Fruit fly (Drosophila melanogaster) whole organism, embryonic: ENCODE results near the gene rho-4.
A peak's percentile ranks its signal among the peaks of the same experiment; 100 is the strongest.

ENCODE experiments used
- ATbp ChIP-seq: fragments of 200-800 bp; sonication (Bioruptor generic); optimal IDR thresholded peaks from 2 replicates; lab custom pipeline; 2017; ENCODE audit warnings: missing biosample characterization, mild to moderate bottlenecking, missing genetic modification characterization, missing genetic modification reagents
- Asciz ChIP-seq: fragments of 200-800 bp; sonication (Bioruptor generic); optimal IDR thresholded peaks from 2 replicates; lab custom pipeline; 2017; ENCODE audit warnings: missing biosample characterization, mild to moderate bottlenecking, missing genetic modification characterization, missing genetic modification reagents
- CG10366 ChIP-seq: fragments of 200-800 bp; sonication (Bioruptor generic); IDR thresholded peaks from 2 replicates; pipeline ENCODE4 v1.3.6; 2022; ENCODE audit warnings: missing biosample characterization, missing genetic modification characterization
- CG11695 ChIP-seq: fragments of 200-800 bp; sonication (Bioruptor generic); IDR thresholded peaks from 3 replicates; pipeline ENCODE4 v1.3.6; 2022; ENCODE audit warnings: missing biosample characterization, missing genetic modification characterization
- CG12155 ChIP-seq: fragments of 200-800 bp; sonication (Bioruptor generic); optimal IDR thresholded peaks from 3 replicates; lab custom pipeline; 2016; ENCODE audit warnings: missing biosample characterization, missing genetic modification characterization
- CG12659 ChIP-seq: fragments of 200-800 bp; sonication (Bioruptor generic); optimal IDR thresholded peaks from 3 replicates; lab custom pipeline; 2017; ENCODE audit warnings: mild to moderate bottlenecking, missing biosample characterization, missing genetic modification reagents, missing genetic modification characterization
- CG14710 ChIP-seq: fragments of 200-800 bp; sonication (Bioruptor generic); optimal IDR thresholded peaks from 3 replicates; lab custom pipeline; 2019; ENCODE audit warnings: missing biosample characterization, mild to moderate bottlenecking, missing genetic modification characterization, moderate library complexity
- CG14860 ChIP-seq: fragments of 200-800 bp; sonication (Bioruptor generic); IDR thresholded peaks from 3 replicates; pipeline ENCODE4 v1.3.6; 2022; ENCODE audit warnings: missing biosample characterization, missing genetic modification characterization; ENCODE audit not compliant: partially characterized antibody
- CG15514 ChIP-seq: fragments of 200-800 bp; sonication (Bioruptor generic); optimal IDR thresholded peaks from 3 replicates; lab custom pipeline; 2017; ENCODE audit warnings: missing biosample characterization, missing genetic modification characterization, mild to moderate bottlenecking, moderate library complexity, missing genetic modification reagents
- CG17802 ChIP-seq: fragments of 200-800 bp; sonication (Bioruptor generic); optimal IDR thresholded peaks from 2 replicates; lab custom pipeline; 2018; ENCODE audit warnings: missing biosample characterization, mild to moderate bottlenecking, missing genetic modification characterization, moderate library complexity
- CG2199 ChIP-seq: fragments of 200-800 bp; sonication (Bioruptor generic); IDR thresholded peaks from 3 replicates; pipeline ENCODE4 v1.3.6; 2022; ENCODE audit warnings: missing biosample characterization, missing genetic modification characterization
- CG2889 ChIP-seq: fragments of 200-800 bp; sonication (Bioruptor generic); IDR thresholded peaks from 3 replicates; pipeline ENCODE4 v1.3.6; 2022; ENCODE audit warnings: missing biosample characterization, missing genetic modification characterization
- CG3065 ChIP-seq: fragments of 200-800 bp; sonication (Bioruptor generic); optimal IDR thresholded peaks from 2 replicates; lab custom pipeline; 2016; ENCODE audit warnings: missing biosample characterization, missing genetic modification characterization
- CG3163 ChIP-seq: fragments of 200-800 bp; sonication (Bioruptor generic); optimal IDR thresholded peaks from 3 replicates; lab custom pipeline; 2016; ENCODE audit warnings: missing biosample characterization, missing genetic modification characterization
- CG34376 ChIP-seq: fragments of 200-800 bp; sonication (Bioruptor generic); optimal IDR thresholded peaks from 2 replicates; lab custom pipeline; 2018; ENCODE audit warnings: missing biosample characterization, mild to moderate bottlenecking, missing genetic modification characterization
- CG34422 ChIP-seq: fragments of 200-800 bp; sonication (Bioruptor generic); IDR thresholded peaks from 3 replicates; pipeline ENCODE4 v1.3.6; 2022; ENCODE audit warnings: missing biosample characterization, missing genetic modification characterization
- CG6175 ChIP-seq: fragments of 200-800 bp; sonication (Bioruptor generic); IDR thresholded peaks from 3 replicates; pipeline ENCODE4 v1.3.6; 2022; ENCODE audit warnings: missing biosample characterization, missing genetic modification characterization
- CG6791 ChIP-seq: fragments of 200-800 bp; sonication (Bioruptor generic); IDR thresholded peaks from 3 replicates; pipeline ENCODE4 v1.3.6; 2022; ENCODE audit warnings: missing biosample characterization, missing genetic modification characterization; ENCODE audit not compliant: partially characterized antibody
- CG7963 ChIP-seq: fragments of 200-800 bp; sonication (Bioruptor generic); IDR thresholded peaks from 3 replicates; pipeline ENCODE4 v1.3.6; 2022; ENCODE audit warnings: missing biosample characterization, missing genetic modification characterization; ENCODE audit not compliant: partially characterized antibody
- CG7987 ChIP-seq: fragments of 200-800 bp; sonication (Bioruptor generic); optimal IDR thresholded peaks from 2 replicates; lab custom pipeline; 2018; ENCODE audit warnings: missing biosample characterization, mild to moderate bottlenecking, missing genetic modification characterization, moderate library complexity
- Dek ChIP-seq: fragments of 200-800 bp; sonication (Bioruptor generic); optimal IDR thresholded peaks from 3 replicates; lab custom pipeline; 2019; ENCODE audit warnings: missing biosample characterization, mild to moderate bottlenecking, missing genetic modification characterization, moderate library complexity
- Gug ChIP-seq: fragments of 200-800 bp; sonication (Bioruptor generic); IDR thresholded peaks from 4 replicates; pipeline ENCODE4 v1.3.6; 2022; ENCODE audit warnings: missing biosample characterization, missing genetic modification characterization
- Hsf ChIP-seq: fragments of 200-800 bp; sonication (Bioruptor generic); optimal IDR thresholded peaks from 3 replicates; lab custom pipeline; 2016; ENCODE audit warnings: missing biosample characterization, missing genetic modification characterization
- MESR4 ChIP-seq: fragments of 200-800 bp; sonication (Bioruptor generic); optimal IDR thresholded peaks from 2 replicates; lab custom pipeline; 2018; ENCODE audit warnings: missing biosample characterization, mild to moderate bottlenecking, missing genetic modification characterization, moderate library complexity
- Myb ChIP-seq: fragments of 200-800 bp; sonication (Bioruptor generic); optimal IDR thresholded peaks from 2 replicates; lab custom pipeline; 2016; ENCODE audit warnings: missing biosample characterization, missing genetic modification characterization
- NfI ChIP-seq: fragments of 200-800 bp; sonication (Bioruptor generic); optimal IDR thresholded peaks from 3 replicates; lab custom pipeline; 2018; ENCODE audit warnings: missing biosample characterization, mild to moderate bottlenecking, missing genetic modification characterization, moderate library complexity
- az2 ChIP-seq: fragments of 200-800 bp; sonication (Bioruptor generic); optimal IDR thresholded peaks from 3 replicates; lab custom pipeline; 2016; ENCODE audit warnings: missing biosample characterization, missing genetic modification characterization
- btn ChIP-seq: fragments of 200-800 bp; sonication (Bioruptor generic); optimal IDR thresholded peaks from 2 replicates; lab custom pipeline; 2016; ENCODE audit warnings: missing biosample characterization, missing genetic modification characterization
- caup ChIP-seq: fragments of 200-800 bp; sonication (Bioruptor generic); optimal IDR thresholded peaks from 3 replicates; lab custom pipeline; 2017; ENCODE audit warnings: missing biosample characterization, mild to moderate bottlenecking, missing genetic modification characterization, moderate library complexity; ENCODE audit not compliant: severe bottlenecking
- chinmo ChIP-seq: fragments of 200-800 bp; sonication (Bioruptor generic); IDR thresholded peaks from 4 replicates; pipeline ENCODE4 v1.3.6; 2022; ENCODE audit warnings: missing biosample characterization, missing genetic modification characterization; ENCODE audit not compliant: partially characterized antibody
- ci ChIP-seq: fragments of 200-800 bp; sonication (Bioruptor generic); IDR thresholded peaks from 3 replicates; pipeline ENCODE4 v1.3.6; 2022; ENCODE audit warnings: missing biosample characterization, missing genetic modification characterization
- crol ChIP-seq: fragments of 200-800 bp; sonication (Bioruptor generic); IDR thresholded peaks from 2 replicates; pipeline ENCODE4 v1.3.6; 2022; ENCODE audit warnings: missing biosample characterization, missing genetic modification characterization
- cwo ChIP-seq: fragments of 200-800 bp; sonication (Bioruptor generic); optimal IDR thresholded peaks from 3 replicates; lab custom pipeline; 2017; ENCODE audit warnings: missing biosample characterization, missing genetic modification characterization, mild to moderate bottlenecking, moderate library complexity, missing genetic modification reagents
- en ChIP-seq: fragments of 200-800 bp; sonication (Bioruptor generic); optimal IDR thresholded peaks from 2 replicates; lab custom pipeline; 2016; ENCODE audit warnings: missing biosample characterization, missing genetic modification characterization
- fd64A ChIP-seq: fragments of 200-800 bp; sonication (Bioruptor generic); optimal IDR thresholded peaks from 3 replicates; lab custom pipeline; 2018; ENCODE audit warnings: missing biosample characterization, mild to moderate bottlenecking, missing genetic modification characterization
- inv ChIP-seq: fragments of 200-800 bp; sonication (Bioruptor generic); IDR thresholded peaks from 2 replicates; pipeline ENCODE4 v1.3.6; 2022; ENCODE audit warnings: missing biosample characterization, missing genetic modification characterization; ENCODE audit not compliant: partially characterized antibody
- lab ChIP-seq: fragments of 200-800 bp; sonication (Bioruptor generic); optimal IDR thresholded peaks from 3 replicates; lab custom pipeline; 2017; ENCODE audit warnings: missing biosample characterization, missing genetic modification characterization, mild to moderate bottlenecking, moderate library complexity, missing genetic modification reagents
- lbe ChIP-seq: fragments of 200-800 bp; sonication (Bioruptor generic); optimal IDR thresholded peaks from 2 replicates; lab custom pipeline; 2016; ENCODE audit warnings: missing biosample characterization, mild to moderate bottlenecking, missing genetic modification characterization
- lov ChIP-seq, 2 experiments: fragments of 200-800 bp in 1 of 2; fragments of >200 bp in 1 of 2; sonication (Bioruptor generic) in 1 of 2; IDR thresholded peaks in 1 of 2; optimal IDR thresholded peaks in 1 of 2; 2 replicates in 1 of 2; 3 replicates in 1 of 2; pipeline versions ENCODE4 v1.3.6 to Lab custom; 2017 to 2022; ENCODE audit warnings: missing biosample characterization in 1 of 2, missing genetic modification characterization in 1 of 2
- row ChIP-seq: fragments of 200-800 bp; sonication (Bioruptor generic); IDR thresholded peaks from 3 replicates; pipeline ENCODE4 v1.3.6; 2022; ENCODE audit warnings: missing biosample characterization, missing genetic modification characterization
- slbo ChIP-seq: fragments of 200-800 bp; sonication (Bioruptor generic); IDR thresholded peaks from 2 replicates; pipeline ENCODE4 v1.3.6; 2022; ENCODE audit warnings: missing biosample characterization, missing genetic modification characterization
- so ChIP-seq: fragments of 200-800 bp; sonication (Bioruptor generic); IDR thresholded peaks from 3 replicates; pipeline ENCODE4 v1.3.6; 2022; ENCODE audit warnings: missing biosample characterization, missing genetic modification characterization
- stc ChIP-seq: fragments of 200-800 bp; sonication (Bioruptor generic); IDR thresholded peaks from 2 replicates; pipeline ENCODE4 v1.3.6; 2022; ENCODE audit warnings: missing biosample characterization, missing genetic modification characterization
- stwl ChIP-seq: fragments of 200-800 bp; sonication (Bioruptor generic); optimal IDR thresholded peaks from 3 replicates; lab custom pipeline; 2018; ENCODE audit warnings: missing biosample characterization, mild to moderate bottlenecking, missing genetic modification characterization, moderate library complexity
- wek ChIP-seq: fragments of 200-800 bp; sonication (Bioruptor generic); optimal IDR thresholded peaks from 3 replicates; lab custom pipeline; 2018; ENCODE audit warnings: missing biosample characterization, mild to moderate bottlenecking, missing genetic modification characterization, moderate library complexity
- zen2 ChIP-seq: fragments of 200-800 bp; sonication (Bioruptor generic); IDR thresholded peaks from 3 replicates; pipeline ENCODE4 v1.3.6; 2022; ENCODE audit warnings: missing biosample characterization, missing genetic modification characterization; ENCODE audit not compliant: partially characterized antibody

The rho-4 gene

DNA sequence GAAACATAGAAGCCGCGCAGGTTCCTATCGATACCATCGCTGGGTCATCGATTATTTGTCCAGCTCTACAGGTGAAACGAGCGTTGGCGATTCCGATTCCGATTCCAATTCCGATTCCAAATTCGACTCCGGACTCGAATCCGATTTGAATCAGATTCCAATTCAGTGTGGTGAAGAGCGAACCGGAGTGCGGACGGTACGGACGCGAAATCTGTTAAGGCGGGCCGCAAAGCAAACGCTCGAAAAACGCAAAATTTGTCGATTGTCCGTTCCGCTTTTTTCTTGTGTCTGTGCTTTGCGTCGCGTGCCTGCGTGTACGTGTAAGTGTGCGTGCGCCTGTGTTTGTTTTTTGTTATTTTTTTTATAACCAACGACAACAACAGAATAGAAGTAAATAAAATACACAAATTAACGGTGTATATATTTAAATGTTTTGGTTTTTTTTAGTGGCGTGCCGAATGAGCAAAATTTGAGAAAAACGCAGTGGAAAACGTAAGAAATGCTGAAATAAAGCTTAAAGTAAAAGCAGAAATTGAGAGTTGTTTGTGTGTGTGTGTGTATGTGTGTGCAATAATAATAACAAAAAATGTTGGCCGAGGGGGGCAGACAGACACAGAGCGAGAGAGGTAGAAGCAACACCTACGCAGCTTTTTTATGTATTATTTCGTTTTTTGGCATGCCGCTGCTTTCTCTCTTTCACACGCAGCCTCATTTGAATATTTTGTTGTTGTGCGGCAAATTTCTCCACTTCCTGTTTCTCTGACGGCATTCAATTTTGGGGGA, 22.4 kb downstream of the rho-4 start, which contains the start of gene Ptp10D (continued):
- TF ChIP-seq CG6175: peak; percentile 49; the same call in 2 of the 3 replicates
- TF ChIP-seq CG7963: peak; percentile 88
- TF ChIP-seq Myb (GFP tag; lab: Kevin White, UChicago): peak; percentile 92
- no peak for TF ChIP-seq CG2889 (GFP tag; lab: Robert Waterston, UW)
- peak; percentile 2 for TF ChIP-seq en (GFP tag; lab: Kevin White, UChicago)
- TF ChIP-seq CG12659 (GFP tag; lab: Kevin White, UChicago): peak; percentile 73
- no peak for TF ChIP-seq CG12155
- TF ChIP-seq CG15514 (GFP tag; lab: Kevin White, UChicago): peak; percentile 99
- peak; percentile 91 for TF ChIP-seq CG6791
- TF ChIP-seq lov (optimal IDR thresholded peaks at IDR 0.05; lab: Kevin White, UChicago): no peak
- TF ChIP-seq lov (GFP tag; IDR thresholded peaks at IDR 0.05; lab: Robert Waterston, UW): 0 out of 3 replicates have a peak, but pooled peaks have one; percentile 34
- TF ChIP-seq stwl (tag; lab: Kevin White, UChicago): peak; percentile 49
- peak; percentile 45 for TF ChIP-seq CG34376 (GFP tag; lab: Kevin White, UChicago)
- TF ChIP-seq CG11695 (GFP tag; lab: Robert Waterston, UW): no peak
- TF ChIP-seq caup (GFP tag; lab: Kevin White, UChicago): peak; percentile 54
- peak; percentile 88 for TF ChIP-seq inv
- TF ChIP-seq so: peak; percentile 52; the same call in 1 of the 3 replicates
- peak; percentile 13; the same call in 1 of the 2 replicates for TF ChIP-seq crol (GFP tag; lab: Robert Waterston, UW)
- TF ChIP-seq zen2 (GFP tag; lab: Robert Waterston, UW): peak; percentile 82
- peak; percentile 81 for TF ChIP-seq cwo
- TF ChIP-seq CG14710: no peak
- no peak for TF ChIP-seq btn (GFP tag; lab: Kevin White, UChicago)
- TF ChIP-seq Hsf (GFP tag; lab: Kevin White, UChicago): no peak
- TF ChIP-seq CG2199: peak; percentile 75; the same call in 1 of the 3 replicates
- TF ChIP-seq CG3163 (GFP tag; lab: Kevin White, UChicago): peak; percentile 5
- TF ChIP-seq wek (GFP tag; lab: Kevin White, UChicago): no peak
- no peak for TF ChIP-seq CG17802 (tag; lab: Kevin White, UChicago)
- TF ChIP-seq lab (GFP tag; lab: Kevin White, UChicago): peak; percentile 70
- peak; percentile 8 for TF ChIP-seq ATbp (GFP tag; lab: Kevin White, UChicago)
- no peak for TF ChIP-seq Asciz (GFP tag; lab: Kevin White, UChicago)
- peak; percentile 25 for TF ChIP-seq MESR4 (GFP tag; lab: Kevin White, UChicago)
- TF ChIP-seq chinmo (GFP tag; lab: Robert Waterston, UW): peak; percentile 84
- TF ChIP-seq Dek (tag; lab: Kevin White, UChicago): peak; percentile 19
- peak; percentile 57 for TF ChIP-seq lbe (GFP tag; lab: Kevin White, UChicago)
- TF ChIP-seq fd64A: no peak
- TF ChIP-seq az2 (GFP tag; lab: Kevin White, UChicago): no peak
- peak; percentile 38; the same call in 1 of the 3 replicates for TF ChIP-seq CG34422 (GFP tag; lab: Robert Waterston, UW)
- TF ChIP-seq slbo (GFP tag; lab: Robert Waterston, UW): 0 out of 2 replicates have a peak, but pooled peaks have one; percentile 30
- TF ChIP-seq ci: peak; percentile 68; the same call in 1 of the 3 replicates
- TF ChIP-seq CG14860: peak; percentile 77
- peak; percentile 42 for TF ChIP-seq CG7987 (GFP tag; lab: Kevin White, UChicago)
- peak; percentile 36; the same call in 2 of the 3 replicates for TF ChIP-seq row (GFP tag; lab: Robert Waterston, UW)
- no peak for TF ChIP-seq CG3065 (GFP tag; lab: Kevin White, UChicago)
- peak; percentile 6 for TF ChIP-seq NfI (GFP tag; lab: Kevin White, UChicago)
- TF ChIP-seq CG10366 (GFP tag; lab: Robert Waterston, UW): no peak
- peak; percentile 30; the same call in 1 of the 4 replicates for TF ChIP-seq Gug (GFP tag; lab: Robert Waterston, UW)
- TF ChIP-seq stc: no peak
